Worm (Caenorhabditis elegans) whole organism, L1 larva: ENCODE data around the gene F36G3.1.

Experiments
- ceh-82 ChIP-seq, 3 experiments: fragments of 150-350 bp in 1 of 3; sonication (generic microtip) in 2 of 3; optimal IDR thresholded peaks; 2 replicates each; lab custom pipeline; 2014 to 2017; ENCODE audit warnings: missing biosample characterization in 3 of 3, missing genetic modification characterization in 3 of 3
- ceh-88 ChIP-seq: fragments of 200-800 bp; sonication (Bioruptor generic); IDR thresholded peaks from 2 replicates; pipeline ENCODE4 v1.3.6; 2022; ENCODE audit warnings: missing genetic modification characterization, missing compliant biosample characterization
- fkh-10 ChIP-seq: sonication (generic microtip); optimal IDR thresholded peaks from 2 replicates; lab custom pipeline; 2017; ENCODE audit warnings: missing biosample characterization, missing genetic modification reagents, missing genetic modification characterization
- fos-1 ChIP-seq: fragments of 150-350 bp; optimal IDR thresholded peaks from 2 replicates; lab custom pipeline; 2014; ENCODE audit warnings: missing biosample characterization, missing genetic modification characterization
- hpl-2 ChIP-seq: fragments of 150-350 bp; optimal IDR thresholded peaks from 2 replicates; lab custom pipeline; 2014; ENCODE audit warnings: missing biosample characterization, missing genetic modification reagents, missing genetic modification characterization
- mdl-1 ChIP-seq, 2 experiments: fragments of 150-350 bp; optimal IDR thresholded peaks; 2 replicates each; lab custom pipeline; 2014 to 2017; ENCODE audit warnings: missing biosample characterization in 2 of 2, missing genetic modification characterization in 2 of 2, inconsistent platforms in 1 of 2
- nhr-11 ChIP-seq: fragments of 150-350 bp; optimal IDR thresholded peaks from 2 replicates; lab custom pipeline; 2014; ENCODE audit warnings: missing biosample characterization, missing genetic modification characterization
- skn-1 ChIP-seq: fragments of 150-350 bp; optimal IDR thresholded peaks from 2 replicates; lab custom pipeline; 2014; ENCODE audit warnings: missing biosample characterization, missing genetic modification characterization
- swsn-7 ChIP-seq: sonication (generic microtip); optimal IDR thresholded peaks from 2 replicates; lab custom pipeline; 2016; ENCODE audit warnings: missing genetic modification characterization, missing compliant biosample characterization
- tlp-1 ChIP-seq: fragments of 150-350 bp; optimal IDR thresholded peaks from 2 replicates; lab custom pipeline; 2014; ENCODE audit warnings: missing biosample characterization, missing genetic modification characterization
- unc-130 ChIP-seq: fragments of 150-350 bp; optimal IDR thresholded peaks from 2 replicates; lab custom pipeline; 2017; ENCODE audit warnings: missing biosample characterization, missing genetic modification characterization, inconsistent platforms
- zag-1 ChIP-seq: fragments of 150-350 bp; optimal IDR thresholded peaks from 2 replicates; lab custom pipeline; 2014; ENCODE audit warnings: missing biosample characterization, missing genetic modification characterization
- ztf-4 ChIP-seq: fragments of 150-350 bp; optimal IDR thresholded peaks from 2 replicates; lab custom pipeline; 2014; ENCODE audit warnings: missing biosample characterization, missing genetic modification characterization

ce11 chrX:9737730-9738129, 51.3 kb downstream of the F36G3.1 start, which contains the start of gene F15G9.5:
- TF ChIP-seq swsn-7 (peak; percentile 20), nhr-11 (tag; lab: Kevin White, UChicago) (no peak), ceh-82 (tag; optimal IDR thresholded peaks at IDR 0.05; lab: Kevin White, UChicago) (peak in 2 of 3 experiments; percentile 21 to 30), ztf-4 (tag; lab: Kevin White, UChicago) (no peak), fos-1 (tag; lab: Kevin White, UChicago) (no peak), fkh-10 (peak; percentile 36), tlp-1 (tag; lab: Kevin White, UChicago) (no peak), skn-1 (tag; lab: Kevin White, UChicago) (no peak), mdl-1 (tag; optimal IDR thresholded peaks at IDR 0.05; lab: Kevin White, UChicago) (no peak), zag-1 (tag; lab: Kevin White, UChicago) (no peak), unc-130 (tag; lab: Kevin White, UChicago) (no peak), hpl-2 (no peak), ceh-88 (GFP tag; lab: Robert Waterston, UW) (no peak)
